Worm (Caenorhabditis elegans) whole organism, mixed stage, embryonic: Measurements from ENCODE around the gene nep-11.

Experiments used
- M03D4.4 ChIP-seq: sonication (generic microtip); optimal IDR thresholded peaks from 2 replicates; lab custom pipeline; 2017; ENCODE audit warnings: mild to moderate bottlenecking, missing genetic modification characterization, missing compliant biosample characterization
- bed-3 ChIP-seq: fragments of 200-800 bp; sonication (Bioruptor generic); optimal IDR thresholded peaks from 3 replicates; lab custom pipeline; 2018; ENCODE audit warnings: mild to moderate bottlenecking, missing genetic modification characterization, moderate library complexity, missing compliant biosample characterization
- blmp-1 ChIP-seq: fragments of 150-350 bp; optimal IDR thresholded peaks from 2 replicates; lab custom pipeline; 2014; ENCODE audit warnings: missing biosample characterization, missing genetic modification characterization
- ceh-39 ChIP-seq: fragments of 150-350 bp; optimal IDR thresholded peaks from 2 replicates; lab custom pipeline; 2014; ENCODE audit warnings: missing biosample characterization, missing genetic modification characterization
- ceh-43 ChIP-seq: fragments of 200-800 bp; sonication (Bioruptor generic); optimal IDR thresholded peaks from 2 replicates; lab custom pipeline; 2018; ENCODE audit warnings: mild to moderate bottlenecking, missing genetic modification characterization, moderate library complexity, missing compliant biosample characterization
- ceh-83 ChIP-seq: fragments of 200-800 bp; sonication (Bioruptor generic); optimal IDR thresholded peaks from 2 replicates; lab custom pipeline; 2018; ENCODE audit warnings: mild to moderate bottlenecking, missing genetic modification characterization, missing compliant biosample characterization
- ces-1 ChIP-seq: fragments of 150-350 bp; optimal IDR thresholded peaks from 2 replicates; lab custom pipeline; 2014; ENCODE audit warnings: missing biosample characterization, missing genetic modification reagents, missing genetic modification characterization
- cnd-1 ChIP-seq: fragments of 200-800 bp; sonication (Bioruptor generic); optimal IDR thresholded peaks from 2 replicates; lab custom pipeline; 2018; ENCODE audit warnings: mild to moderate bottlenecking, missing genetic modification characterization, missing compliant biosample characterization
- drap-1 ChIP-seq: fragments of 200-800 bp; sonication (Bioruptor generic); optimal IDR thresholded peaks from 3 replicates; lab custom pipeline; 2018; ENCODE audit warnings: mild to moderate bottlenecking, missing genetic modification characterization, missing compliant biosample characterization
- elt-1 ChIP-seq: sonication (generic microtip); optimal IDR thresholded peaks from 2 replicates; lab custom pipeline; 2017; ENCODE audit warnings: missing genetic modification characterization, mild to moderate bottlenecking, missing compliant biosample characterization, antibody characterized with exemption, moderate library complexity, borderline replicate concordance; ENCODE audit not compliant: insufficient read depth
- elt-3 ChIP-seq: fragments of 150-350 bp; optimal IDR thresholded peaks from 2 replicates; lab custom pipeline; 2014; ENCODE audit warnings: missing biosample characterization, missing genetic modification characterization
- flh-1 ChIP-seq: fragments of 200-800 bp; sonication (Bioruptor generic); optimal IDR thresholded peaks from 2 replicates; lab custom pipeline; 2018; ENCODE audit warnings: mild to moderate bottlenecking, missing genetic modification characterization, moderate library complexity, missing compliant biosample characterization
- ham-2 ChIP-seq: fragments of 200-800 bp; sonication (Bioruptor generic); optimal IDR thresholded peaks from 2 replicates; lab custom pipeline; 2018; ENCODE audit warnings: mild to moderate bottlenecking, missing genetic modification characterization, missing compliant biosample characterization
- hlh-1 ChIP-seq: fragments of 150-350 bp; optimal IDR thresholded peaks from 2 replicates; lab custom pipeline; 2014; ENCODE audit warnings: missing biosample characterization, missing genetic modification reagents, missing genetic modification characterization
- lin-13 ChIP-seq: fragments of 150-350 bp; optimal IDR thresholded peaks from 2 replicates; lab custom pipeline; 2014; ENCODE audit warnings: missing biosample characterization, missing genetic modification characterization
- lin-32 ChIP-seq: fragments of 200-800 bp; sonication (Bioruptor generic); optimal IDR thresholded peaks from 2 replicates; lab custom pipeline; 2018; ENCODE audit warnings: mild to moderate bottlenecking, missing genetic modification characterization, missing compliant biosample characterization
- lsy-2 ChIP-seq: fragments of 150-350 bp; optimal IDR thresholded peaks from 2 replicates; lab custom pipeline; 2014; ENCODE audit warnings: missing biosample characterization, missing genetic modification characterization
- mab-5 ChIP-seq: fragments of 150-350 bp; optimal IDR thresholded peaks from 2 replicates; lab custom pipeline; 2014; ENCODE audit warnings: missing biosample characterization, missing genetic modification characterization
- mep-1 ChIP-seq: fragments of 150-350 bp; optimal IDR thresholded peaks from 2 replicates; lab custom pipeline; 2017; ENCODE audit warnings: missing biosample characterization, missing genetic modification reagents, missing genetic modification characterization, inconsistent platforms
- mls-2 ChIP-seq: sonication (generic microtip); optimal IDR thresholded peaks from 2 replicates; lab custom pipeline; 2016; ENCODE audit warnings: mild to moderate bottlenecking, missing genetic modification characterization, moderate library complexity, missing compliant biosample characterization
- nhr-12 ChIP-seq: fragments of 150-350 bp; optimal IDR thresholded peaks from 2 replicates; lab custom pipeline; 2014; ENCODE audit warnings: missing biosample characterization, missing genetic modification characterization
- nhr-2 ChIP-seq: fragments of 150-350 bp; optimal IDR thresholded peaks from 2 replicates; lab custom pipeline; 2014; ENCODE audit warnings: missing biosample characterization, missing genetic modification characterization
- nhr-237 ChIP-seq: fragments of 150-350 bp; optimal IDR thresholded peaks from 2 replicates; lab custom pipeline; 2014; ENCODE audit warnings: missing biosample characterization, missing genetic modification characterization
- nhr-28 ChIP-seq: fragments of 150-350 bp; optimal IDR thresholded peaks from 2 replicates; lab custom pipeline; 2014; ENCODE audit warnings: missing biosample characterization, missing genetic modification characterization
- nhr-76 ChIP-seq: sonication (generic microtip); optimal IDR thresholded peaks from 2 replicates; lab custom pipeline; 2017; ENCODE audit warnings: missing biosample characterization, missing genetic modification characterization
- pha-4 ChIP-seq: fragments of 150-350 bp; optimal IDR thresholded peaks from 2 replicates; lab custom pipeline; 2018; ENCODE audit warnings: missing biosample characterization, missing genetic modification reagents, missing genetic modification characterization
- sem-2 ChIP-seq: fragments of 200-800 bp; sonication (Bioruptor generic); optimal IDR thresholded peaks from 2 replicates; lab custom pipeline; 2018; ENCODE audit warnings: mild to moderate bottlenecking, missing genetic modification characterization, missing compliant biosample characterization
- snpc-4 ChIP-seq: fragments of 150-350 bp; optimal IDR thresholded peaks from 2 replicates; lab custom pipeline; 2014; ENCODE audit warnings: missing biosample characterization, missing genetic modification characterization
- sptf-1 ChIP-seq: sonication (generic microtip); optimal IDR thresholded peaks from 2 replicates; lab custom pipeline; 2017; ENCODE audit warnings: mild to moderate bottlenecking, missing genetic modification characterization, moderate library complexity, missing compliant biosample characterization
- tbx-8 ChIP-seq: fragments of 200-800 bp; sonication (Bioruptor generic); optimal IDR thresholded peaks from 2 replicates; lab custom pipeline; 2018; ENCODE audit warnings: mild to moderate bottlenecking, missing genetic modification characterization, moderate library complexity, missing compliant biosample characterization
- unc-120 ChIP-seq: sonication (generic microtip); optimal IDR thresholded peaks from 2 replicates; lab custom pipeline; 2017; ENCODE audit warnings: missing genetic modification characterization, missing compliant biosample characterization; ENCODE audit not compliant: poor library complexity, severe bottlenecking
- unc-39 ChIP-seq: fragments of 150-350 bp; optimal IDR thresholded peaks from 2 replicates; lab custom pipeline; 2014; ENCODE audit warnings: missing biosample characterization, missing genetic modification characterization
- unc-62 ChIP-seq: fragments of 150-350 bp; optimal IDR thresholded peaks from 2 replicates; lab custom pipeline; 2014; ENCODE audit warnings: missing biosample characterization, missing genetic modification reagents, missing genetic modification characterization
- zip-8 ChIP-seq: fragments of 150-350 bp; optimal IDR thresholded peaks from 2 replicates; lab custom pipeline; 2014; ENCODE audit warnings: missing biosample characterization, missing genetic modification characterization
- ztf-11 ChIP-seq: fragments of 150-350 bp; optimal IDR thresholded peaks from 2 replicates; lab custom pipeline; 2014; ENCODE audit warnings: missing biosample characterization, missing genetic modification characterization

Gene nep-11

DNA sequence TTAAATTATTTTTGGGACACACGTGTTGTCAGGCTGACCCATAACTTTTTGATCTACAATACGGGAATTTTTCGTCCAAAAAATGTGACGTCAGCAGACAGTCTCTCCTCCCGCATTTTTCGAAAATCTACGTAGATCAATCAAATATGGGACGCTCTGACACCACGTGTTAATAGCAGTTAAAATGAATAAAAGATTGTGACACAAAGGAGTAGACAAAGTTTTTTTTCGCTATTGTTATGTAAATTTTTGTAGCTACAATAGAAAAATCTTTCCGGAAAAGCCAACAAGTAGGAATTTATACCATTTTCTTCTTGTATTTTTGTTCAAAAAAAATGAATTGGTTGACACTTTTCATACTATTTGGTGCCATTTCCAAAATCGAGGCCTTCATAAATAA lies 16.0 kb upstream of the nep-11 start, which contains the start of gene C16C8.27:
Gene C16C8.27 (plus strand): TSS at position 301 of the 400 bp plus-strand sequence.
- no peak for TF ChIP-seq flh-1 (GFP tag; lab: Kevin White, UChicago)
- TF ChIP-seq blmp-1 (tag; lab: Kevin White, UChicago) = no peak
- TF ChIP-seq lin-32 = no peak
- TF ChIP-seq zip-8 (tag; lab: Kevin White, UChicago) = no peak

DNA sequence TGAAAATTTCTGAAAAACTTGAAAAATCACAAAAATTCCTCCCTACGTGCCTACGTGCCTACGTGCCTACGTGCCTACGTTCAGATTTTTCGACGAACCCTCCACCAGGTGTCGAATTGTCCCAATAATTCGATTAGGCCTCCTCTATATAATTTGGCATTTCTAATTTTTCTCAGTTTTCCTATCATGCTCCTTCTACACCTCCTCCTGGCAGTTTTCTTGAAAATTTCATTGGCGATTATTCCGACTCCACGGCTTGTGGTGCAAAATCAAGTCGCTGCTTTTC lies 15.3 kb upstream of the nep-11 start, which contains the start of gene C16C8.17:
Gene C16C8.17 (plus strand): TSS at position 187 of the 286 bp plus-strand sequence.
- TF ChIP-seq unc-62 (GFP tag; lab: Kevin White, UChicago) (no peak), ceh-39 (tag; lab: Kevin White, UChicago) (no peak), mab-5 (no peak)

DNA sequence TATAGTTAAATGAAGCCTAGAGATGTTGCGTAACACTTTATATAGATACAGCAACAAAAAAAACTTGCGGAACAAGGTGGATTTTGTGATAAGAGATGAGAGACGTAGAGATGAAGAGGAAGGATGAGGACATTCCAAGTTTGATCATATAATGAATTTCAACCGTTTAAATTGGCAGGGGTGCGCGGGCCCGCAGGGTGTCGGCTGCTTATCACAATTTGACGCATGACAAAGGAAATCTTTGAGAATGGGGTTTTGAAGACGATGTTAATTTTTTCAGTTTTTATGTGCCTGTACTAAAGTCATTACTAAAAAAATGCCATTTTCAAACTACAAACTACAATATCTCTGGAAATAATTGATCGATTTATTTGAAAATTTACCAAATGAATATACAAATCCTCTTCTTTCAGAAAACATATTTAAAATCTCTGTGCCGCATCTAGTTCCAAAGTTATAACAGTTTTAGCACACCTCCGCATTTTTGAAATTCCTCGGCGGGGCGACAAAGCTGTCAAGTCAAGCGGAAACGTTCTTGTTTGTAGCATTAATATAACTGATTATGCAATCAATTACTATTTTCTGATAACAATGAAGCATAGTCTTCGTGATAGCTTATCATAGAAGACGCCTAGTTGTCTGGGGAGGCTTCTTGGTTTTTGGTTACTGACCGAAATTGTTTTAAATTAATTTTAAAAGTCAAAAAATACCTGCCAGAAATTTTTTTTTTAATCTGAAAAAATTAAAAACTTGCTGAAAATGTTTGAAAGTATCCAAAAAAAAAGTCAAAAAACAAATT lies 14.7 kb upstream of the nep-11 start:
- TF ChIP-seq flh-1 (GFP tag; lab: Kevin White, UChicago) (no peak), zip-8 (tag; lab: Kevin White, UChicago) (peak; percentile 64), ceh-83 (GFP tag; lab: Kevin White, UChicago) (no peak), cnd-1 (no peak)
- TF ChIP-seq, all 35 proteins: peak for 1

- no peak for TF ChIP-seq ztf-11 (tag; lab: Kevin White, UChicago)
- TF ChIP-seq hlh-1 (tag; lab: Kevin White, UChicago) = no peak
- no peak for TF ChIP-seq zip-8 (tag; lab: Kevin White, UChicago)
- TF ChIP-seq mep-1 = no peak
- TF ChIP-seq nhr-237 (tag; lab: Kevin White, UChicago) = no peak
- no peak for TF ChIP-seq nhr-28 (tag; lab: Kevin White, UChicago)
- peak; percentile 88 for TF ChIP-seq ceh-83 (GFP tag; lab: Kevin White, UChicago)
- no peak for TF ChIP-seq pha-4 (tag; lab: Kevin White, UChicago)
- TF ChIP-seq unc-62 (GFP tag; lab: Kevin White, UChicago) = no peak
- TF ChIP-seq mls-2 (tag; lab: Kevin White, UChicago) = peak; percentile 64
- peak; percentile 55 for TF ChIP-seq sem-2 (GFP tag; lab: Kevin White, UChicago)
- no peak for TF ChIP-seq nhr-2
- TF ChIP-seq ceh-39 (tag; lab: Kevin White, UChicago) = no peak
- peak; percentile 65 for TF ChIP-seq lin-32
- TF ChIP-seq cnd-1 = peak; percentile 66
- TF ChIP-seq elt-1 (tag; lab: Kevin White, UChicago) = no peak
- peak; percentile 33 for TF ChIP-seq bed-3 (GFP tag; lab: Kevin White, UChicago)
- TF ChIP-seq mab-5 = no peak
- TF ChIP-seq M03D4.4 = peak; percentile 76
- peak; percentile 37 for TF ChIP-seq unc-120 (tag; lab: Kevin White, UChicago)
- TF ChIP-seq ham-2 = peak; percentile 68
- TF ChIP-seq ces-1 (GFP tag; lab: Kevin White, UChicago) = no peak
- no peak for TF ChIP-seq lin-13 (tag; lab: Kevin White, UChicago)
- TF ChIP-seq lsy-2 = no peak
- TF ChIP-seq ceh-43 (GFP tag; lab: Kevin White, UChicago) = no peak
- no peak for TF ChIP-seq tbx-8 (GFP tag; lab: Kevin White, UChicago)
- no peak for TF ChIP-seq snpc-4 (tag; lab: Kevin White, UChicago)
- TF ChIP-seq sptf-1 (tag; lab: Kevin White, UChicago) = peak; percentile 71
- TF ChIP-seq elt-3 (tag; lab: Kevin White, UChicago) = no peak
- TF ChIP-seq unc-39 (tag; lab: Kevin White, UChicago) = no peak
- TF ChIP-seq drap-1 (GFP tag; lab: Kevin White, UChicago) = peak; percentile 68
- TF ChIP-seq blmp-1 (tag; lab: Kevin White, UChicago) = no peak
- TF ChIP-seq nhr-12 = no peak
- peak; percentile 24 for TF ChIP-seq flh-1 (GFP tag; lab: Kevin White, UChicago)
- no peak for TF ChIP-seq nhr-76
These were observed 13.9 kb upstream of the nep-11 start for ce11 chrII:3439244-3439698.
